Fruit fly (Drosophila melanogaster): ENCODE results near the gene CG10920.

Gene CG10920

DNA sequence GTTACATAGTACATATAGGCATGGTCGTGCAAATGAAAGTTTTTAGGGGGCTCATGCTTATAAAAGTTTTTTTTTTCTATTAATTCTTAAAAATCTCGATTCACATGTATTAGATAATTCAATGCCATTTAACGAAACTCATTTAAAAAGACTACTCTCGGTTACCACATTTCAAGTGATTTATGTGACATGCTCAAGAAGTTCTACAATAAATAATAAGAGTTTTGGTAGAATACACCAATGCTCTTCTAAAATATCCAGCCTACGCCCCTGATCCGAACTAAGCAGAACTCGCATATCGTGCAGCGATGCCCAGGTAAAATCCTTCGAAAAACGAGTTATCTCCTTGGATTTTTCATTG lies 38.5 kb upstream of the CG10920 start (continued):
- no peak for TF ChIP-seq CG4360 (GFP tag; IDR thresholded peaks at IDR 0.05)
- TF ChIP-seq CG15269 (tag; optimal IDR thresholded peaks at IDR 0.05): no peak
- no peak for TF ChIP-seq Dbx (GFP tag; IDR thresholded peaks at IDR 0.05)
- TF ChIP-seq CG13624 (GFP tag; optimal IDR thresholded peaks at IDR 0.05): no peak
- TF ChIP-seq CG9727 (GFP tag; optimal IDR thresholded peaks at IDR 0.05): peak; percentile 25
- TF ChIP-seq CTCF (GFP tag; optimal IDR thresholded peaks at IDR 0.05): no peak
- no peak for TF ChIP-seq CG3065 (GFP tag; optimal IDR thresholded peaks at IDR 0.05)
- no peak for TF ChIP-seq CG7987 (GFP tag; optimal IDR thresholded peaks at IDR 0.05)
- peak; percentile 37 for TF ChIP-seq Med (GFP tag)
- TF ChIP-seq CG10147 (GFP tag; optimal IDR thresholded peaks at IDR 0.05): no peak
- TF ChIP-seq NfI (GFP tag; optimal IDR thresholded peaks at IDR 0.05): no peak
- TF ChIP-seq tio (GFP tag; optimal IDR thresholded peaks at IDR 0.05): peak; percentile 6
- no peak for TF ChIP-seq CG8944 (GFP tag; optimal IDR thresholded peaks at IDR 0.05)
- peak; percentile 77 for TF ChIP-seq CG15696 (tag; optimal IDR thresholded peaks at IDR 0.05)
- no peak for TF ChIP-seq sqz (GFP tag; optimal IDR thresholded peaks at IDR 0.05)
- no peak for TF ChIP-seq pum (GFP tag; optimal IDR thresholded peaks at IDR 0.05)
- TF ChIP-seq D (optimal IDR thresholded peaks at IDR 0.05): no peak
- peak; percentile 13 for TF ChIP-seq D (GFP tag; optimal IDR thresholded peaks at IDR 0.05)
- TF ChIP-seq ci (GFP tag; IDR thresholded peaks at IDR 0.05): no peak
- peak; percentile 5 for TF ChIP-seq nmo (GFP tag; optimal IDR thresholded peaks at IDR 0.05)
- no peak for TF ChIP-seq chm (GFP tag; IDR thresholded peaks at IDR 0.05)
- TF ChIP-seq Bgb (GFP tag; IDR thresholded peaks at IDR 0.05; ENCODE audit: partially characterized antibody): no peak
- TF ChIP-seq CG11695 (GFP tag; IDR thresholded peaks at IDR 0.05): no peak
- no peak for TF ChIP-seq CG43689 (GFP tag; IDR thresholded peaks at IDR 0.05)
- no peak for TF ChIP-seq mam (GFP tag; optimal IDR thresholded peaks at IDR 0.05)
- 0 out of 3 replicates have a peak, but pooled peaks have one; percentile 16 for TF ChIP-seq row (GFP tag; IDR thresholded peaks at IDR 0.05)
- no peak for TF ChIP-seq CG31388 (GFP tag; optimal IDR thresholded peaks at IDR 0.05)
- TF ChIP-seq Asciz (GFP tag; optimal IDR thresholded peaks at IDR 0.05): no peak
- TF ChIP-seq fd64A (GFP tag; optimal IDR thresholded peaks at IDR 0.05): no peak
- no peak for TF ChIP-seq CG4820 (GFP tag; optimal IDR thresholded peaks at IDR 0.05)
- TF ChIP-seq lola (GFP tag; optimal IDR thresholded peaks at IDR 0.05): peak in 1 of 3 experiments; percentile 47
- no peak for TF ChIP-seq CG11560 (tag; IDR thresholded peaks at IDR 0.05)
- no peak for TF ChIP-seq CG15514 (GFP tag; optimal IDR thresholded peaks at IDR 0.05)
- no peak for TF ChIP-seq CoRest (tag; optimal IDR thresholded peaks at IDR 0.05)
- TF ChIP-seq CG13424 (tag; optimal IDR thresholded peaks at IDR 0.05): peak; percentile 5
- no peak for TF ChIP-seq Camta (GFP tag; optimal IDR thresholded peaks at IDR 0.05)
- no peak for TF ChIP-seq pzg (GFP tag; optimal IDR thresholded peaks at IDR 0.05)
- no peak for TF ChIP-seq Fer2 (tag; optimal IDR thresholded peaks at IDR 0.05)
- TF ChIP-seq CG15601 (tag; optimal IDR thresholded peaks at IDR 0.05): no peak
- 0 out of 3 replicates have a peak, but pooled peaks have one; percentile 29 for TF ChIP-seq CG17361 (GFP tag; IDR thresholded peaks at IDR 0.05)
- TF ChIP-seq kni (GFP tag; optimal IDR thresholded peaks at IDR 0.05): no peak
- TF ChIP-seq Atf-2 (GFP tag; optimal IDR thresholded peaks at IDR 0.05): no peak
- TF ChIP-seq CG12744 (GFP tag; optimal IDR thresholded peaks at IDR 0.05): no peak
- no peak for TF ChIP-seq CG4854 (GFP tag; optimal IDR thresholded peaks at IDR 0.05)
- no peak for TF ChIP-seq gt (GFP tag; IDR thresholded peaks at IDR 0.05)
- TF ChIP-seq CG13296 (GFP tag; optimal IDR thresholded peaks at IDR 0.05): no peak
- no peak for TF ChIP-seq CG14860 (GFP tag; IDR thresholded peaks at IDR 0.05; ENCODE audit: partially characterized antibody)
- no peak for TF ChIP-seq Lhr (GFP tag; optimal IDR thresholded peaks at IDR 0.05)
- TF ChIP-seq sens (GFP tag): peak; percentile 81
- TF ChIP-seq jumu (GFP tag; optimal IDR thresholded peaks at IDR 0.05): no peak
- no peak for TF ChIP-seq CG8765 (GFP tag; IDR thresholded peaks at IDR 0.05)
- TF ChIP-seq CG13123 (GFP tag; optimal IDR thresholded peaks at IDR 0.05): no peak
